Fruit fly (Drosophila melanogaster) whole organism, embryonic: ENCODE results near the gene CoRest.
A peak's percentile ranks its signal among the peaks of the same experiment; 100 is the strongest.

Source experiments
- Atf6 ChIP-seq: fragments of 200-800 bp; sonication (Bioruptor generic); IDR thresholded peaks from 2 replicates; pipeline ENCODE4 v1.3.6; 2022; ENCODE audit warnings: missing biosample characterization, missing genetic modification characterization
- Blimp-1 ChIP-seq: fragments of 200-800 bp; sonication (Bioruptor generic); optimal IDR thresholded peaks from 3 replicates; lab custom pipeline; 2018; ENCODE audit warnings: missing biosample characterization, missing genetic modification characterization, mild to moderate bottlenecking, moderate library complexity, missing genetic modification reagents
- CG10267 ChIP-seq: fragments of 200-800 bp; sonication (Bioruptor generic); optimal IDR thresholded peaks from 2 replicates; lab custom pipeline; 2018; ENCODE audit warnings: missing biosample characterization, mild to moderate bottlenecking, missing genetic modification characterization, moderate library complexity
- CG11085 ChIP-seq: fragments of 200-800 bp; sonication (Bioruptor generic); IDR thresholded peaks from 2 replicates; pipeline ENCODE4 v1.3.6; 2022; ENCODE audit warnings: missing biosample characterization, missing genetic modification characterization
- CG11696 ChIP-seq: fragments of 200-800 bp; sonication (Bioruptor generic); IDR thresholded peaks from 2 replicates; pipeline ENCODE4 v1.3.6; 2022; ENCODE audit warnings: missing biosample characterization, missing genetic modification characterization
- CG2116 ChIP-seq: fragments of 200-800 bp; sonication (Bioruptor generic); optimal IDR thresholded peaks from 3 replicates; lab custom pipeline; 2018; ENCODE audit warnings: missing biosample characterization, mild to moderate bottlenecking, missing genetic modification characterization
- CG2120 ChIP-seq: fragments of 200-800 bp; sonication (Bioruptor generic); optimal IDR thresholded peaks from 3 replicates; lab custom pipeline; 2016; ENCODE audit warnings: missing biosample characterization, missing genetic modification characterization
- CG2712 ChIP-seq: fragments of 200-800 bp; optimal IDR thresholded peaks from 3 replicates; lab custom pipeline; 2019; ENCODE audit warnings: missing biosample characterization, mild to moderate bottlenecking, missing genetic modification characterization, moderate library complexity
- CG30431 ChIP-seq: fragments of 200-800 bp; sonication (Bioruptor generic); optimal IDR thresholded peaks from 2 replicates; lab custom pipeline; 2017; ENCODE audit warnings: missing biosample characterization, missing genetic modification characterization
- CG33213 ChIP-seq: fragments of 200-800 bp; sonication (Bioruptor generic); optimal IDR thresholded peaks from 3 replicates; lab custom pipeline; 2016; ENCODE audit warnings: missing biosample characterization, missing genetic modification characterization
- CG3726 ChIP-seq: fragments of 200-800 bp; sonication (Bioruptor generic); IDR thresholded peaks from 3 replicates; pipeline ENCODE4, ENCODE4 v1.3.6; 2022; ENCODE audit warnings: missing biosample characterization, missing genetic modification characterization
- CG3995 ChIP-seq: fragments of 200-800 bp; sonication (Bioruptor generic); optimal IDR thresholded peaks from 3 replicates; lab custom pipeline; 2016; ENCODE audit warnings: missing biosample characterization, missing genetic modification characterization
- CG4730 ChIP-seq: fragments of 200-800 bp; sonication (Bioruptor generic); IDR thresholded peaks from 2 replicates; pipeline ENCODE4 v1.3.6; 2022; ENCODE audit warnings: missing biosample characterization, missing genetic modification characterization
- CG4820 ChIP-seq: fragments of 200-800 bp; sonication (Bioruptor generic); optimal IDR thresholded peaks from 3 replicates; lab custom pipeline; 2016; ENCODE audit warnings: missing biosample characterization, missing genetic modification characterization
- CG5953 ChIP-seq: fragments of 200-800 bp; sonication (Bioruptor generic); IDR thresholded peaks from 2 replicates; pipeline ENCODE4 v1.3.6; 2022; ENCODE audit warnings: missing biosample characterization, missing genetic modification characterization
- CG6813 ChIP-seq: fragments of 200-800 bp; sonication (Bioruptor generic); optimal IDR thresholded peaks from 2 replicates; lab custom pipeline; 2017; ENCODE audit warnings: missing biosample characterization, missing genetic modification characterization, mild to moderate bottlenecking, moderate library complexity, missing genetic modification reagents
- CG7786 ChIP-seq: fragments of 200-800 bp; sonication (Bioruptor generic); optimal IDR thresholded peaks from 2 replicates; lab custom pipeline; 2016; ENCODE audit warnings: missing biosample characterization, missing genetic modification characterization
- CG7963 ChIP-seq: fragments of 200-800 bp; sonication (Bioruptor generic); IDR thresholded peaks from 3 replicates; pipeline ENCODE4 v1.3.6; 2022; ENCODE audit warnings: missing biosample characterization, missing genetic modification characterization; ENCODE audit not compliant: partially characterized antibody
- CG9609 ChIP-seq: fragments of 200-800 bp; sonication (Bioruptor generic); optimal IDR thresholded peaks from 3 replicates; lab custom pipeline; 2016; ENCODE audit warnings: missing biosample characterization, missing genetic modification characterization
- CG9817 ChIP-seq: fragments of 200-800 bp; sonication (Bioruptor generic); optimal IDR thresholded peaks from 2 replicates; lab custom pipeline; 2018; ENCODE audit warnings: missing biosample characterization, mild to moderate bottlenecking, missing genetic modification characterization, moderate library complexity
- CTCF ChIP-seq: fragments of 200-800 bp; sonication (Bioruptor generic); optimal IDR thresholded peaks from 2 replicates; lab custom pipeline; 2017; ENCODE audit warnings: missing biosample characterization, mild to moderate bottlenecking, missing genetic modification characterization, moderate library complexity
- Dp ChIP-seq: fragments of 200-800 bp; sonication (Bioruptor generic); optimal IDR thresholded peaks from 2 replicates; lab custom pipeline; 2018; ENCODE audit warnings: missing biosample characterization, mild to moderate bottlenecking, missing genetic modification characterization, moderate library complexity
- GATAe ChIP-seq: fragments of 200-800 bp; sonication (Bioruptor generic); conservative IDR thresholded peaks from 2 replicates; pipeline ENCODE4 v1.3.6; 2022; ENCODE audit warnings: missing biosample characterization, missing genetic modification characterization
- HLH4C ChIP-seq: fragments of 200-800 bp; sonication (Bioruptor generic); IDR thresholded peaks from 3 replicates; pipeline ENCODE4 v1.3.6; 2022; ENCODE audit warnings: missing biosample characterization, missing genetic modification characterization; ENCODE audit not compliant: partially characterized antibody
- Lhr ChIP-seq: fragments of 200-800 bp; sonication (Bioruptor generic); optimal IDR thresholded peaks from 3 replicates; lab custom pipeline; 2017; ENCODE audit warnings: mild to moderate bottlenecking, missing biosample characterization, missing genetic modification reagents, missing genetic modification characterization
- Mes4 ChIP-seq: fragments of 200-800 bp; sonication (Bioruptor generic); optimal IDR thresholded peaks from 2 replicates; lab custom pipeline; 2016; ENCODE audit warnings: missing biosample characterization, missing genetic modification characterization
- amos ChIP-seq: fragments of 200-800 bp; sonication (Bioruptor generic); IDR thresholded peaks from 2 replicates; pipeline ENCODE4 v1.3.6; 2022; ENCODE audit warnings: missing biosample characterization, missing genetic modification characterization; ENCODE audit not compliant: partially characterized antibody
- ara ChIP-seq: fragments of 200-800 bp; sonication (Bioruptor generic); IDR thresholded peaks from 2 replicates; pipeline ENCODE4 v1.3.6; 2022; ENCODE audit warnings: missing biosample characterization, missing genetic modification characterization
- bbx ChIP-seq: fragments of 200-800 bp; sonication (Bioruptor generic); IDR thresholded peaks from 2 replicates; pipeline ENCODE4 v1.3.6; 2022; ENCODE audit warnings: missing biosample characterization, missing genetic modification characterization; ENCODE audit not compliant: partially characterized antibody
- bsh ChIP-seq, 2 experiments: fragments of 200-800 bp; sonication (Bioruptor generic); optimal IDR thresholded peaks; 2 replicates each; lab custom pipeline; 2017 to 2018; ENCODE audit warnings: mild to moderate bottlenecking in 2 of 2, missing biosample characterization in 2 of 2, missing genetic modification characterization in 2 of 2, moderate library complexity in 1 of 2
- cwo ChIP-seq: fragments of 200-800 bp; sonication (Bioruptor generic); optimal IDR thresholded peaks from 3 replicates; lab custom pipeline; 2017; ENCODE audit warnings: missing biosample characterization, missing genetic modification characterization, mild to moderate bottlenecking, moderate library complexity, missing genetic modification reagents
- dimm ChIP-seq: fragments of 200-800 bp; sonication (Bioruptor generic); IDR thresholded peaks from 2 replicates; pipeline ENCODE4 v1.3.6; 2022; ENCODE audit warnings: missing biosample characterization, missing genetic modification characterization
- ems ChIP-seq: fragments of 200-800 bp; sonication (Bioruptor generic); optimal IDR thresholded peaks from 3 replicates; lab custom pipeline; 2016; ENCODE audit warnings: missing biosample characterization, missing genetic modification characterization
- fd64A ChIP-seq: fragments of 200-800 bp; sonication (Bioruptor generic); optimal IDR thresholded peaks from 3 replicates; lab custom pipeline; 2018; ENCODE audit warnings: missing biosample characterization, mild to moderate bottlenecking, missing genetic modification characterization
- fd96Cb ChIP-seq: fragments of 200-800 bp; sonication (Bioruptor generic); optimal IDR thresholded peaks from 2 replicates; lab custom pipeline; 2018; ENCODE audit warnings: missing biosample characterization, mild to moderate bottlenecking, missing genetic modification characterization, moderate library complexity
- fu2 ChIP-seq: fragments of 200-800 bp; sonication (Bioruptor generic); optimal IDR thresholded peaks from 2 replicates; lab custom pipeline; 2016; ENCODE audit warnings: missing biosample characterization, missing genetic modification characterization
- kay ChIP-seq: fragments of 200-800 bp; sonication (Bioruptor generic); optimal IDR thresholded peaks from 2 replicates; lab custom pipeline; 2016; ENCODE audit warnings: missing biosample characterization, missing genetic modification characterization
- knrl ChIP-seq: fragments of 200-800 bp; sonication (Bioruptor generic); IDR thresholded peaks from 3 replicates; pipeline ENCODE4 v1.3.6; 2022; ENCODE audit warnings: missing biosample characterization, missing genetic modification characterization; ENCODE audit not compliant: partially characterized antibody
- lbe ChIP-seq: fragments of 200-800 bp; sonication (Bioruptor generic); optimal IDR thresholded peaks from 2 replicates; lab custom pipeline; 2016; ENCODE audit warnings: missing biosample characterization, mild to moderate bottlenecking, missing genetic modification characterization
- lilli ChIP-seq: fragments of 200-800 bp; sonication (Bioruptor generic); optimal IDR thresholded peaks from 3 replicates; lab custom pipeline; 2016; ENCODE audit warnings: missing biosample characterization, missing genetic modification characterization
- mam ChIP-seq: fragments of 200-800 bp; sonication (Bioruptor generic); optimal IDR thresholded peaks from 3 replicates; lab custom pipeline; 2016; ENCODE audit warnings: missing biosample characterization, missing genetic modification characterization
- prd ChIP-seq, 3 experiments: fragments of >200 bp in 2 of 3; fragments of 200-800 bp in 1 of 3; sonication (Bioruptor generic) in 1 of 3; optimal IDR thresholded peaks in 2 of 3; IDR thresholded peaks in 1 of 3; 2 replicates in 2 of 3; 3 replicates in 1 of 3; pipeline versions ENCODE4 v1.3.6 to Lab custom; 2017 to 2022; ENCODE audit warnings: missing biosample characterization in 1 of 3, missing genetic modification characterization in 1 of 3
- row ChIP-seq: fragments of 200-800 bp; sonication (Bioruptor generic); IDR thresholded peaks from 3 replicates; pipeline ENCODE4 v1.3.6; 2022; ENCODE audit warnings: missing biosample characterization, missing genetic modification characterization
- sens ChIP-seq: fragments of 200-800 bp; sonication (Bioruptor generic); peaks from one replicate; lab custom pipeline; 2016; ENCODE audit warnings: missing biosample characterization, missing genetic modification characterization
- tll ChIP-seq, 2 experiments: fragments of 200-800 bp in 1 of 2; fragments of >200 bp in 1 of 2; sonication (Bioruptor generic) in 1 of 2; optimal IDR thresholded peaks; 2 replicates each; lab custom pipeline; 2017 to 2019; ENCODE audit warnings: missing biosample characterization in 2 of 2, missing genetic modification characterization in 2 of 2, mild to moderate bottlenecking in 1 of 2, moderate library complexity in 1 of 2
- trem ChIP-seq: fragments of 200-800 bp; optimal IDR thresholded peaks from 3 replicates; lab custom pipeline; 2019; ENCODE audit warnings: missing biosample characterization, mild to moderate bottlenecking, missing genetic modification characterization, moderate library complexity
- trh ChIP-seq: fragments of 200-800 bp; sonication (Bioruptor generic); optimal IDR thresholded peaks from 2 replicates; lab custom pipeline; 2016; ENCODE audit warnings: missing biosample characterization, missing genetic modification characterization
- twi ChIP-seq: fragments of 200-800 bp; optimal IDR thresholded peaks from 2 replicates; lab custom pipeline; 2019; ENCODE audit warnings: missing biosample characterization, mild to moderate bottlenecking, missing genetic modification characterization, moderate library complexity
- zfh1 ChIP-seq: fragments of 200-800 bp; sonication (Bioruptor generic); IDR thresholded peaks from 3 replicates; pipeline ENCODE4 v1.3.6; 2022; ENCODE audit warnings: missing biosample characterization, missing genetic modification characterization

The CoRest gene

dm6 chrX:19521753-19522383 lies at the start of gene CoRest, which contains the start of gene Idh3a (continued):
- TF ChIP-seq lbe (GFP tag; lab: Kevin White, UChicago) (no peak), bsh (GFP tag; optimal IDR thresholded peaks at IDR 0.05; lab: Kevin White, UChicago) (no peak), trem (tag; lab: Kevin White, UChicago) (peak; percentile 34), ems (no peak), CG11696 (GFP tag; lab: Robert Waterston, UW) (no peak), Mes4 (GFP tag; lab: Kevin White, UChicago) (no peak), CG9817 (tag; lab: Kevin White, UChicago) (peak; percentile 48), cwo (no peak), CG5953 (GFP tag; lab: Robert Waterston, UW) (no peak), CG11085 (GFP tag; lab: Robert Waterston, UW) (no peak), CG2712 (peak; percentile 38), CG4820 (peak; percentile 4), dimm (GFP tag; lab: Robert Waterston, UW) (no peak), zfh1 (0 out of 3 replicates have a peak, but pooled peaks have one; percentile 19), CG2116 (GFP tag; lab: Kevin White, UChicago) (peak; percentile 98), amos (GFP tag; lab: Robert Waterston, UW) (peak; percentile 69), CG6813 (GFP tag; lab: Kevin White, UChicago) (no peak), CG3726 (no peak), row (GFP tag; lab: Robert Waterston, UW) (peak; percentile 54), CG2120 (GFP tag; lab: Kevin White, UChicago) (peak; percentile 40), Blimp-1 (GFP tag; lab: Kevin White, UChicago) (no peak), fd96Cb (tag; lab: Kevin White, UChicago) (no peak), CG10267 (peak; percentile 31), CG7786 (GFP tag; lab: Kevin White, UChicago) (peak; percentile 4), fu2 (GFP tag; lab: Kevin White, UChicago) (peak; percentile 0), fd64A (GFP tag; lab: Kevin White, UChicago) (no peak), lilli (GFP tag; lab: Kevin White, UChicago) (peak; percentile 15), mam (GFP tag; lab: Kevin White, UChicago) (peak; percentile 50), twi (tag; lab: Kevin White, UChicago) (peak; percentile 8), CG3995 (GFP tag; lab: Kevin White, UChicago) (peak; percentile 8), CG4730 (GFP tag; lab: Robert Waterston, UW) (no peak), CG7963 (GFP tag; lab: Robert Waterston, UW) (peak; percentile 50; the same call in 1 of the 3 replicates), Lhr (GFP tag; lab: Kevin White, UChicago) (peak; percentile 45), Atf6 (GFP tag; lab: Robert Waterston, UW) (no peak), CG33213 (GFP tag; lab: Kevin White, UChicago) (no peak), GATAe (no peak), Dp (GFP tag; lab: Kevin White, UChicago) (peak; percentile 62), bbx (GFP tag; lab: Robert Waterston, UW) (0 out of 2 replicates have a peak, but pooled peaks have one; percentile 14), CTCF (GFP tag; lab: Kevin White, UChicago) (peak; percentile 90), HLH4C (GFP tag; lab: Robert Waterston, UW) (peak; percentile 71), prd (optimal IDR thresholded peaks at IDR 0.05; lab: Kevin White, UChicago) (no peak), prd (GFP tag; IDR thresholded peaks at IDR 0.05; lab: Robert Waterston, UW) (peak; percentile 52), trh (no peak), CG9609 (GFP tag; lab: Kevin White, UChicago) (peak; percentile 35), CG30431 (no peak), tll (GFP tag; optimal IDR thresholded peaks at IDR 0.05; lab: Kevin White, UChicago) (peak in 1 of 2 experiments; percentile 61), sens (GFP tag; lab: Kevin White, UChicago) (peak; percentile 47), knrl (GFP tag; lab: Robert Waterston, UW) (peak; percentile 81), ara (GFP tag; lab: Robert Waterston, UW) (no peak), kay (GFP tag; lab: Kevin White, UChicago) (no peak)
